Fruit fly (Drosophila melanogaster) whole organism, pupa: Measurements from ENCODE around the gene GstD9.

Experiments
- CG14655 ChIP-seq: fragments of 200-800 bp; sonication (Bioruptor generic); optimal IDR thresholded peaks from 3 replicates; lab custom pipeline; 2017; ENCODE audit warnings: mild to moderate bottlenecking, missing biosample characterization, missing genetic modification reagents, missing genetic modification characterization
- CG17806 ChIP-seq: fragments of 200-800 bp; sonication (Bioruptor generic); optimal IDR thresholded peaks from 2 replicates; lab custom pipeline; 2018; ENCODE audit warnings: missing biosample characterization, mild to moderate bottlenecking, missing genetic modification characterization, moderate library complexity
- D1 ChIP-seq: fragments of 200-800 bp; sonication (Bioruptor generic); optimal IDR thresholded peaks from 2 replicates; lab custom pipeline; 2018; ENCODE audit warnings: missing biosample characterization, mild to moderate bottlenecking, missing genetic modification characterization, moderate library complexity
- EcR ChIP-seq: fragments of 200-800 bp; sonication (Bioruptor generic); optimal IDR thresholded peaks from 3 replicates; lab custom pipeline; 2019; ENCODE audit warnings: missing biosample characterization, missing genetic modification characterization, mild to moderate bottlenecking, moderate library complexity, missing genetic modification reagents
- gl ChIP-seq: fragments of 200-800 bp; sonication (Bioruptor generic); optimal IDR thresholded peaks from 2 replicates; lab custom pipeline; 2018; ENCODE audit warnings: missing biosample characterization, mild to moderate bottlenecking, missing genetic modification characterization

dm6 chr3R:12347659-12348058 is 19.7 kb downstream of the GstD9 start:
- TF ChIP-seq EcR (GFP tag; lab: Kevin White, UChicago) (no peak), CG14655 (no peak), CG17806 (tag; lab: Kevin White, UChicago) (no peak), D1 (no peak), gl (tag; lab: Kevin White, UChicago) (no peak)
